Worm (Caenorhabditis elegans) whole organism, midembryonic: ENCODE results near the gene C50F4.16.

Experiments used
- T22C8.4 ChIP-seq: fragments of 200-800 bp; sonication (Bioruptor generic); IDR thresholded peaks from 2 replicates; pipeline ENCODE4 v1.3.6; 2022; ENCODE audit warnings: missing genetic modification characterization, missing compliant biosample characterization
- cog-1 ChIP-seq: sonication (generic microtip); optimal IDR thresholded peaks from 2 replicates; lab custom pipeline; 2016; ENCODE audit warnings: missing genetic modification characterization, missing compliant biosample characterization
- flt-1 ChIP-seq: fragments of 200-800 bp; sonication (Bioruptor generic); IDR thresholded peaks from 2 replicates; pipeline ENCODE4 v1.3.6; 2022; ENCODE audit warnings: missing genetic modification characterization, missing compliant biosample characterization
- klf-2 ChIP-seq: fragments of 200-800 bp; sonication (Bioruptor generic); conservative IDR thresholded peaks from 2 replicates; pipeline ENCODE4 v1.3.6; 2022; ENCODE audit warnings: missing genetic modification reagents, missing genetic modification characterization, missing compliant biosample characterization
- med-1 ChIP-seq: sonication (generic microtip); optimal IDR thresholded peaks from 2 replicates; lab custom pipeline; 2017; ENCODE audit warnings: missing genetic modification characterization, mild to moderate bottlenecking, missing compliant biosample characterization, antibody characterized with exemption, missing genetic modification reagents; ENCODE audit not compliant: insufficient read depth
- ref-1 ChIP-seq: fragments of 200-800 bp; sonication (Bioruptor generic); conservative IDR thresholded peaks from 2 replicates; pipeline ENCODE4 v1.3.6; 2022; ENCODE audit warnings: missing genetic modification reagents, missing genetic modification characterization, missing compliant biosample characterization
- tab-1 ChIP-seq: fragments of 200-800 bp; sonication (Bioruptor generic); IDR thresholded peaks from 2 replicates; pipeline ENCODE4 v1.3.6; 2022; ENCODE audit warnings: missing genetic modification characterization, missing compliant biosample characterization
- ztf-23 ChIP-seq: fragments of 200-800 bp; sonication (Bioruptor generic); IDR thresholded peaks from 2 replicates; pipeline ENCODE4 v1.3.6; 2022; ENCODE audit warnings: missing genetic modification reagents, missing genetic modification characterization, missing compliant biosample characterization
- ztf-29 ChIP-seq: fragments of 200-800 bp; sonication (Bioruptor generic); IDR thresholded peaks from 2 replicates; pipeline ENCODE4 v1.3.6; 2022; ENCODE audit warnings: missing genetic modification reagents, missing genetic modification characterization, missing compliant biosample characterization

The C50F4.16 gene

ce11 chrV:9570197-9570596 is 28.8 kb upstream of the C50F4.16 start, which contains the start of gene F25B3.5:
Gene F25B3.5 (minus strand): TSS chrV:9570297.
- TF ChIP-seq klf-2 (GFP tag; lab: Robert Waterston, UW) (no peak), ztf-29 (no peak), med-1 (GFP tag; lab: Kevin White, UChicago) (no peak), ref-1 (GFP tag; lab: Robert Waterston, UW) (no peak), T22C8.4 (no peak), flt-1 (GFP tag; lab: Robert Waterston, UW) (no peak), ztf-23 (GFP tag; lab: Robert Waterston, UW) (no peak), cog-1 (tag; lab: Kevin White, UChicago) (no peak), tab-1 (no peak)

- TF ChIP-seq med-1 (GFP tag; lab: Kevin White, UChicago), result no peak
- no peak for TF ChIP-seq ztf-29
- no peak for TF ChIP-seq T22C8.4
- no peak for TF ChIP-seq tab-1
- TF ChIP-seq klf-2 (GFP tag; lab: Robert Waterston, UW), result no peak
- TF ChIP-seq ztf-23 (GFP tag; lab: Robert Waterston, UW), result no peak
- no peak for TF ChIP-seq flt-1 (GFP tag; lab: Robert Waterston, UW)
- TF ChIP-seq ref-1 (GFP tag; lab: Robert Waterston, UW), result no peak
- no peak for TF ChIP-seq cog-1 (tag; lab: Kevin White, UChicago)
These were observed 27.3 kb upstream of the C50F4.16 start, which contains the start of gene F25B3.4 for ce11 chrV:9568707-9569106. Gene F25B3.4 (minus strand): TSS chrV:9568807.

- no peak for TF ChIP-seq ztf-29
- TF ChIP-seq klf-2 (GFP tag; lab: Robert Waterston, UW), result no peak
- no peak for TF ChIP-seq ztf-23 (GFP tag; lab: Robert Waterston, UW)
- TF ChIP-seq med-1 (GFP tag; lab: Kevin White, UChicago), result no peak
- TF ChIP-seq ref-1 (GFP tag; lab: Robert Waterston, UW), result no peak
- TF ChIP-seq T22C8.4, result no peak
- TF ChIP-seq tab-1, result no peak
- no peak for TF ChIP-seq flt-1 (GFP tag; lab: Robert Waterston, UW)
These were observed 22.2 kb upstream of the C50F4.16 start for ce11 chrV:9563585-9563984.

ce11 chrV:9561624-9562179 is 20.3 kb upstream of the C50F4.16 start, which contains the start of gene rgef-1:
Gene rgef-1 (minus strand): TSS chrV:9561674.
- TF ChIP-seq ztf-23 (GFP tag; lab: Robert Waterston, UW) (peak; percentile 34; the same call in 1 of the 2 replicates), tab-1 (no peak), cog-1 (tag; lab: Kevin White, UChicago) (no peak), flt-1 (GFP tag; lab: Robert Waterston, UW) (no peak), T22C8.4 (no peak), ztf-29 (no peak), ref-1 (GFP tag; lab: Robert Waterston, UW) (no peak), klf-2 (GFP tag; lab: Robert Waterston, UW) (no peak)

- TF ChIP-seq ztf-23 (GFP tag; lab: Robert Waterston, UW) (no peak), ztf-29 (no peak), T22C8.4 (no peak), cog-1 (tag; lab: Kevin White, UChicago) (no peak), ref-1 (GFP tag; lab: Robert Waterston, UW) (no peak), med-1 (GFP tag; lab: Kevin White, UChicago) (no peak), klf-2 (GFP tag; lab: Robert Waterston, UW) (no peak), flt-1 (GFP tag; lab: Robert Waterston, UW) (no peak), tab-1 (no peak)
These were observed 15.3 kb upstream of the C50F4.16 start for ce11 chrV:9556668-9557067.

- TF ChIP-seq klf-2 (GFP tag; lab: Robert Waterston, UW) (no peak), ztf-29 (no peak), tab-1 (no peak), ztf-23 (GFP tag; lab: Robert Waterston, UW) (no peak), T22C8.4 (no peak), med-1 (GFP tag; lab: Kevin White, UChicago) (no peak)
These were observed 8.9 kb upstream of the C50F4.16 start, which contains the start of gene ehbp-1 for ce11 chrV:9550313-9550712. Gene ehbp-1 (plus strand): TSS chrV:9550644.

- TF ChIP-seq ref-1 (GFP tag; lab: Robert Waterston, UW) (no peak), cog-1 (tag; lab: Kevin White, UChicago) (peak; percentile 23), med-1 (GFP tag; lab: Kevin White, UChicago) (no peak), flt-1 (GFP tag; lab: Robert Waterston, UW) (no peak), klf-2 (GFP tag; lab: Robert Waterston, UW) (no peak), tab-1 (no peak)
These were observed 8.1 kb upstream of the C50F4.16 start, which contains the start of gene nstp-10 for ce11 chrV:9549459-9549858. Gene nstp-10 (minus strand): TSS chrV:9549836.

ce11 chrV:9546860-9547269 is 5.5 kb upstream of the C50F4.16 start, which contains the start of gene his-37:
Gene his-37 (plus strand): TSS chrV:9547105.
- no peak for TF ChIP-seq med-1 (GFP tag; lab: Kevin White, UChicago)
- TF ChIP-seq cog-1 (tag; lab: Kevin White, UChicago), result peak; percentile 93
- peak; percentile 83 for TF ChIP-seq ztf-23 (GFP tag; lab: Robert Waterston, UW)
- TF ChIP-seq ztf-29, result no peak; the same call in 1 of the 2 replicates
- TF ChIP-seq klf-2 (GFP tag; lab: Robert Waterston, UW), result no peak
- TF ChIP-seq T22C8.4, result no peak
- TF ChIP-seq flt-1 (GFP tag; lab: Robert Waterston, UW), result peak; percentile 81
- TF ChIP-seq tab-1, result peak; percentile 50; the same call in 1 of the 2 replicates
- TF ChIP-seq ref-1 (GFP tag; lab: Robert Waterston, UW), result no peak

- TF ChIP-seq T22C8.4 (no peak), klf-2 (GFP tag; lab: Robert Waterston, UW) (no peak), ref-1 (GFP tag; lab: Robert Waterston, UW) (no peak)
These were observed 4.7 kb upstream of the C50F4.16 start, which contains the start of gene C50F4.6 for ce11 chrV:9546042-9546581. Gene C50F4.6 (plus strand): TSS chrV:9546092.
